Worm (Caenorhabditis elegans): Measurements from ENCODE around the gene srj-23.

- TF ChIP-seq fkh-10 (GFP tag; optimal IDR thresholded peaks at IDR 0.05), result no peak
- no peak for TF ChIP-seq mec-3 (tag; optimal IDR thresholded peaks at IDR 0.05; ENCODE audit: borderline replicate concordance)
- no peak for TF ChIP-seq sox-2 (GFP tag; IDR thresholded peaks at IDR 0.05)
- TF ChIP-seq syd-9 (tag; optimal IDR thresholded peaks at IDR 0.05), result no peak
- no peak for TF ChIP-seq dve-1 (tag; optimal IDR thresholded peaks at IDR 0.05)
- TF ChIP-seq ets-4 (tag; optimal IDR thresholded peaks at IDR 0.05), result no peak
- no peak for TF ChIP-seq ama-1 (optimal IDR thresholded peaks at IDR 0.05)
- no peak for TF ChIP-seq nhr-11 (tag; optimal IDR thresholded peaks at IDR 0.05)
- no peak for TF ChIP-seq fax-1 (tag; optimal IDR thresholded peaks at IDR 0.05)
- no peak for TF ChIP-seq zip-5 (tag; optimal IDR thresholded peaks at IDR 0.05)
- TF ChIP-seq ceh-45 (GFP tag; IDR thresholded peaks at IDR 0.05), result no peak
- no peak for TF ChIP-seq pag-3 (tag; optimal IDR thresholded peaks at IDR 0.05; ENCODE audit: borderline replicate concordance)
- TF ChIP-seq dmd-4 (tag; optimal IDR thresholded peaks at IDR 0.05; ENCODE audit: borderline replicate concordance), result no peak
- TF ChIP-seq C08G9.2 (tag; optimal IDR thresholded peaks at IDR 0.05), result no peak
Measured at ce11 chrV:1464543-1465040, 13.2 kb downstream of the srj-23 start, which contains the start of the genes fpn-1.2 and pqn-54.
